Worm (Caenorhabditis elegans) whole organism, late embryonic: Measurements from ENCODE around the gene K09B3.1.

Experiments used
- C08G9.2 ChIP-seq: sonication (generic microtip); optimal IDR thresholded peaks from 2 replicates; lab custom pipeline; 2016; ENCODE audit warnings: mild to moderate bottlenecking, missing genetic modification characterization, moderate library complexity, missing compliant biosample characterization
- K02D7.2 ChIP-seq: sonication (generic microtip); optimal IDR thresholded peaks from 2 replicates; lab custom pipeline; 2017; ENCODE audit warnings: mild to moderate bottlenecking, missing genetic modification characterization, missing compliant biosample characterization
- K09A11.1 ChIP-seq: sonication (generic microtip); optimal IDR thresholded peaks from 2 replicates; lab custom pipeline; 2017; ENCODE audit warnings: antibody characterized with exemption, mild to moderate bottlenecking, missing genetic modification characterization, missing compliant biosample characterization; ENCODE audit not compliant: insufficient read depth
- Y22D7AL.16 ChIP-seq: sonication (generic microtip); optimal IDR thresholded peaks from 2 replicates; lab custom pipeline; 2016; ENCODE audit warnings: missing genetic modification characterization, missing compliant biosample characterization
- ceh-14 ChIP-seq: sonication (generic microtip); optimal IDR thresholded peaks from 2 replicates; lab custom pipeline; 2016; ENCODE audit warnings: missing genotype, missing genetic modification characterization, missing compliant biosample characterization
- ceh-18 ChIP-seq: sonication (generic microtip); optimal IDR thresholded peaks from 2 replicates; lab custom pipeline; 2016; ENCODE audit warnings: missing genetic modification characterization, missing compliant biosample characterization
- ceh-19 ChIP-seq: fragments of 200-800 bp; sonication (Bioruptor generic); optimal IDR thresholded peaks from 2 replicates; lab custom pipeline; 2018; ENCODE audit warnings: mild to moderate bottlenecking, missing genetic modification characterization, missing compliant biosample characterization
- ceh-2 ChIP-seq: sonication (generic microtip); optimal IDR thresholded peaks from 2 replicates; lab custom pipeline; 2016; ENCODE audit warnings: missing genotype, missing genetic modification characterization, missing compliant biosample characterization
- ceh-22 ChIP-seq: sonication (generic microtip); optimal IDR thresholded peaks from 2 replicates; lab custom pipeline; 2017; ENCODE audit warnings: missing biosample characterization, missing genetic modification characterization
- ceh-31 ChIP-seq: sonication (generic microtip); optimal IDR thresholded peaks from 2 replicates; lab custom pipeline; 2016; ENCODE audit warnings: missing genetic modification characterization, missing compliant biosample characterization
- ceh-45 ChIP-seq: fragments of 200-800 bp; sonication (Bioruptor generic); IDR thresholded peaks from 2 replicates; pipeline ENCODE4 v1.3.6; 2022; ENCODE audit warnings: missing genetic modification reagents, missing genetic modification characterization, missing compliant biosample characterization
- ceh-48 ChIP-seq: sonication (generic microtip); optimal IDR thresholded peaks from 2 replicates; lab custom pipeline; 2016; ENCODE audit warnings: missing genetic modification characterization, inconsistent platforms, missing compliant biosample characterization
- che-1 ChIP-seq: sonication (generic microtip); optimal IDR thresholded peaks from 2 replicates; lab custom pipeline; 2016; ENCODE audit warnings: mild to moderate bottlenecking, missing genetic modification characterization, missing compliant biosample characterization
- dmd-4 ChIP-seq: sonication (generic microtip); optimal IDR thresholded peaks from 2 replicates; lab custom pipeline; 2016; ENCODE audit warnings: borderline replicate concordance, missing genetic modification characterization, missing compliant biosample characterization
- dve-1 ChIP-seq: sonication (generic microtip); optimal IDR thresholded peaks from 2 replicates; lab custom pipeline; 2017; ENCODE audit warnings: antibody characterized with exemption, mild to moderate bottlenecking, missing genetic modification characterization, missing compliant biosample characterization
- eyg-1 ChIP-seq: sonication (generic microtip); optimal IDR thresholded peaks from 2 replicates; lab custom pipeline; 2016; ENCODE audit warnings: missing genotype, missing genetic modification characterization, missing compliant biosample characterization
- fax-1 ChIP-seq: sonication (generic microtip); optimal IDR thresholded peaks from 2 replicates; lab custom pipeline; 2016; ENCODE audit warnings: missing genotype, missing genetic modification characterization, missing compliant biosample characterization
- gmeb-2 ChIP-seq: sonication (generic microtip); optimal IDR thresholded peaks from 2 replicates; lab custom pipeline; 2016; ENCODE audit warnings: missing genetic modification characterization, inconsistent platforms, missing compliant biosample characterization
- hlh-13 ChIP-seq: fragments of 200-800 bp; sonication (Bioruptor generic); optimal IDR thresholded peaks from 2 replicates; lab custom pipeline; 2018; ENCODE audit warnings: mild to moderate bottlenecking, missing genetic modification characterization, missing compliant biosample characterization
- hlh-8 ChIP-seq: sonication (generic microtip); optimal IDR thresholded peaks from 2 replicates; lab custom pipeline; 2016; ENCODE audit warnings: missing genotype, missing genetic modification characterization, missing compliant biosample characterization
- lim-6 ChIP-seq: sonication (generic microtip); optimal IDR thresholded peaks from 2 replicates; lab custom pipeline; 2016; ENCODE audit warnings: missing genetic modification characterization, missing compliant biosample characterization
- madf-2 ChIP-seq: sonication (generic microtip); optimal IDR thresholded peaks from 2 replicates; lab custom pipeline; 2017; ENCODE audit warnings: missing genetic modification characterization, missing compliant biosample characterization
- nfya-1 ChIP-seq: sonication (generic microtip); optimal IDR thresholded peaks from 2 replicates; lab custom pipeline; 2017; ENCODE audit warnings: missing genetic modification characterization, mild to moderate bottlenecking, missing compliant biosample characterization, antibody characterized with exemption, moderate library complexity
- nhr-11 ChIP-seq: fragments of 150-350 bp; optimal IDR thresholded peaks from 2 replicates; lab custom pipeline; 2014; ENCODE audit warnings: missing biosample characterization, missing genetic modification characterization
- pat-9 ChIP-seq: fragments of 200-800 bp; sonication (Bioruptor generic); optimal IDR thresholded peaks from 2 replicates; lab custom pipeline; 2018; ENCODE audit warnings: mild to moderate bottlenecking, missing genetic modification characterization, moderate library complexity, missing compliant biosample characterization
- pha-2 ChIP-seq: sonication (generic microtip); optimal IDR thresholded peaks from 2 replicates; lab custom pipeline; 2017; ENCODE audit warnings: mild to moderate bottlenecking, missing genetic modification characterization, missing compliant biosample characterization
- pros-1 ChIP-seq: fragments of 150-350 bp; optimal IDR thresholded peaks from 2 replicates; lab custom pipeline; 2014; ENCODE audit warnings: missing biosample characterization, missing genetic modification reagents, missing genetic modification characterization
- ref-2 ChIP-seq: sonication (generic microtip); optimal IDR thresholded peaks from 2 replicates; lab custom pipeline; 2016; ENCODE audit warnings: missing genetic modification characterization, missing compliant biosample characterization
- rnt-1 ChIP-seq: sonication (generic microtip); optimal IDR thresholded peaks from 2 replicates; lab custom pipeline; 2016; ENCODE audit warnings: missing genetic modification characterization, missing compliant biosample characterization
- sdc-2 ChIP-seq: sonication (generic microtip); optimal IDR thresholded peaks from 2 replicates; lab custom pipeline; 2016; ENCODE audit warnings: missing genotype, missing genetic modification characterization, missing compliant biosample characterization
- sox-4 ChIP-seq: sonication (generic microtip); optimal IDR thresholded peaks from 2 replicates; lab custom pipeline; 2017; ENCODE audit warnings: mild to moderate bottlenecking, missing genetic modification characterization, inconsistent platforms, missing compliant biosample characterization
- tbx-2 ChIP-seq: sonication (generic microtip); optimal IDR thresholded peaks from 2 replicates; lab custom pipeline; 2016; ENCODE audit warnings: missing genetic modification characterization, missing compliant biosample characterization
- tbx-7 ChIP-seq: sonication (generic microtip); optimal IDR thresholded peaks from 2 replicates; lab custom pipeline; 2016; ENCODE audit warnings: missing genotype, missing genetic modification characterization, missing compliant biosample characterization
- ttx-3 ChIP-seq: sonication (generic microtip); optimal IDR thresholded peaks from 2 replicates; lab custom pipeline; 2016; ENCODE audit warnings: missing genetic modification reagents, missing genetic modification characterization, missing compliant biosample characterization
- unc-3 ChIP-seq, 2 experiments: fragments of 200-800 bp in 1 of 2; sonication (Bioruptor generic) in 1 of 2; sonication (generic microtip) in 1 of 2; conservative IDR thresholded peaks in 1 of 2; optimal IDR thresholded peaks in 1 of 2; 2 replicates each; pipeline versions ENCODE4 v1.3.6 to Lab custom; 2016 to 2022; ENCODE audit warnings: missing compliant biosample characterization in 2 of 2, missing genetic modification characterization in 2 of 2, missing genetic modification reagents in 1 of 2
- unc-42 ChIP-seq: sonication (generic microtip); optimal IDR thresholded peaks from 2 replicates; lab custom pipeline; 2016; ENCODE audit warnings: missing genotype, missing genetic modification characterization, missing compliant biosample characterization
- unc-55 ChIP-seq: sonication (generic microtip); optimal IDR thresholded peaks from 2 replicates; lab custom pipeline; 2017; ENCODE audit warnings: missing biosample characterization, missing genetic modification reagents, missing genetic modification characterization
- unc-86 ChIP-seq: sonication (generic microtip); optimal IDR thresholded peaks from 2 replicates; lab custom pipeline; 2016; ENCODE audit warnings: missing genetic modification characterization, missing compliant biosample characterization
- zip-5 ChIP-seq: sonication (generic microtip); optimal IDR thresholded peaks from 2 replicates; lab custom pipeline; 2016; ENCODE audit warnings: missing genetic modification characterization, missing compliant biosample characterization
- ztf-16 ChIP-seq: sonication (generic microtip); optimal IDR thresholded peaks from 2 replicates; lab custom pipeline; 2017; ENCODE audit warnings: missing genetic modification characterization, missing compliant biosample characterization

Gene K09B3.1

ce11 chrIV:3794437-3794836, at the start of gene K09B3.1:
Gene K09B3.1, plus strand, starts transcription at chrIV:3794737.
- TF ChIP-seq rnt-1 (tag; lab: Kevin White, UChicago): no peak
- TF ChIP-seq ttx-3 (tag; lab: Kevin White, UChicago): no peak
- TF ChIP-seq ceh-48: no peak
- no peak for TF ChIP-seq ceh-45
- no peak for TF ChIP-seq ceh-2

DNA sequence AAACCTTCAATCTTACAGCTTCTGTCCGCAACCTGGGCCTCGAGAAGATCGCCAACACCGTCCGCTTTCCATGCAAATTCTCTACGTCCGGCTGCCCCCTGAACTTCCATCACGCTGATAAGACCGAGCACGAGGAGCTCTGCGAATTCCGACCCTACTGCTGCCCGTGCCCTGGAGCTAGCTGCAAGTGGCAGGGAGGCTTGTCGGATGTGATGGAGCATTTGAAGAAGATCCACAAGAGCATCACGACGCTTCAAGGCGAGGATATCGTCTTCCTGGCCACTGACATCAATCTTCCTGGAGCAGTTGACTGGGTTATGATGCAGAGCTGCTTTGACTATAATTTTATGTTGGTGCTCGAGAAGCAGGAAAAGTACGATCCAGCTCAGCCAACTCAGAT, 48.7 kb upstream of the K09B3.1 start:
- TF ChIP-seq lim-6: no peak
- no peak for TF ChIP-seq sdc-2 (tag; lab: Kevin White, UChicago)
- TF ChIP-seq unc-55 (GFP tag; lab: Kevin White, UChicago): no peak
- no peak for TF ChIP-seq K02D7.2 (tag; lab: Kevin White, UChicago)
- TF ChIP-seq sox-4: no peak
- no peak for TF ChIP-seq dve-1 (tag; lab: Kevin White, UChicago)
- no peak for TF ChIP-seq ref-2 (tag; lab: Kevin White, UChicago)
- no peak for TF ChIP-seq gmeb-2 (tag; lab: Kevin White, UChicago)

- no peak for TF ChIP-seq pha-2 (tag; lab: Kevin White, UChicago)
- TF ChIP-seq zip-5 (tag; lab: Kevin White, UChicago): no peak
- TF ChIP-seq ceh-14 (tag; lab: Kevin White, UChicago): no peak
- TF ChIP-seq K02D7.2 (tag; lab: Kevin White, UChicago): no peak
- no peak for TF ChIP-seq ceh-19
- no peak for TF ChIP-seq dmd-4 (tag; lab: Kevin White, UChicago)
- no peak for TF ChIP-seq hlh-8 (tag; lab: Kevin White, UChicago)
- TF ChIP-seq sox-4: no peak
- no peak for TF ChIP-seq fax-1 (tag; lab: Kevin White, UChicago)
- no peak for TF ChIP-seq tbx-7 (tag; lab: Kevin White, UChicago)
- no peak for TF ChIP-seq ceh-31 (tag; lab: Kevin White, UChicago)
- no peak for TF ChIP-seq nhr-11 (tag; lab: Kevin White, UChicago)
- no peak for TF ChIP-seq ceh-22 (tag; lab: Kevin White, UChicago)
- TF ChIP-seq ceh-48: no peak
- TF ChIP-seq, all 69 proteins: peak for 0
These were observed 43.5 kb upstream of the K09B3.1 start, which contains the start of gene ugt-45 for ce11 chrIV:3751001-3751400. Gene ugt-45, minus strand, starts transcription at chrIV:3751101.

DNA sequence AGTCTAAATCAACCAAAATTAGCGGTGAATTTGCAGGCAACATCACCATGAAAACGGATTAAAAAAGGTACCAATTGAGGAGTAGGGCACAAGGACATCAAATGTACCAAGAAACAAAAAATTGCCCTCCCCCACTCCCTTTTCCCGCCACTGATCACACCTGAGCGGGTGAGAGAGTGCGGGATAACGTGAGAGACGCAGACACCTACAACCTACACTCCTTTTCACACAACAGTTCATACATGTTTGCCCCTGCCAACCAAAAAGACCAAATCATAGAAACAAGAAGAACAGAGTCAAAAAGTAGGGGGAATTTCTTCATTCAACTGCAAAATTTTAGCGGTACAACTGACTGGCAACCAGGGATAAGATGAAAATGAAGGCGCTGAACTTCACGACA, 42.3 kb upstream of the K09B3.1 start:
- no peak for TF ChIP-seq unc-3 (GFP tag; conservative IDR thresholded peaks at IDR 0.05; lab: Robert Waterston, UW)
- TF ChIP-seq unc-3 (tag; optimal IDR thresholded peaks at IDR 0.05; lab: Kevin White, UChicago): no peak
- no peak for TF ChIP-seq ceh-18
- TF ChIP-seq madf-2 (tag; lab: Kevin White, UChicago): no peak
- TF ChIP-seq che-1: no peak
- no peak for TF ChIP-seq eyg-1 (tag; lab: Kevin White, UChicago)
- TF ChIP-seq nhr-11 (tag; lab: Kevin White, UChicago): no peak
- no peak for TF ChIP-seq tbx-2 (tag; lab: Kevin White, UChicago)
- TF ChIP-seq nfya-1 (tag; lab: Kevin White, UChicago): no peak
- TF ChIP-seq dve-1 (tag; lab: Kevin White, UChicago): no peak
- no peak for TF ChIP-seq sox-4
- TF ChIP-seq unc-42: no peak
- TF ChIP-seq unc-86: no peak
- no peak for TF ChIP-seq Y22D7AL.16 (tag; lab: Kevin White, UChicago)
- no peak for TF ChIP-seq ztf-16
- no peak for TF ChIP-seq pat-9 (tag; lab: Kevin White, UChicago)
- no peak for TF ChIP-seq hlh-13 (GFP tag; lab: Kevin White, UChicago)
- TF ChIP-seq C08G9.2 (tag; lab: Kevin White, UChicago): no peak
- no peak for TF ChIP-seq K09A11.1 (tag; lab: Kevin White, UChicago)
- no peak for TF ChIP-seq pros-1 (tag; lab: Kevin White, UChicago)
- TF ChIP-seq, all 69 proteins: peak for 0
